Worm (Caenorhabditis elegans): Measurements from ENCODE around the gene glr-4.

glr-4 gene

ce11 chrII:7801899-7802298 lies 7.8 kb upstream of the glr-4 start:
- TF ChIP-seq elt-1 (tag; optimal IDR thresholded peaks at IDR 0.05; ENCODE audit: borderline replicate concordance, insufficient read depth) (peak; percentile 97), M03D4.4 (tag; optimal IDR thresholded peaks at IDR 0.05) (no peak), tbx-8 (GFP tag; optimal IDR thresholded peaks at IDR 0.05) (no peak), zip-8 (tag; optimal IDR thresholded peaks at IDR 0.05) (peak; percentile 36)

ce11 chrII:7801255-7801654 lies 7.1 kb upstream of the glr-4 start:
- TF ChIP-seq snpc-4 (tag; optimal IDR thresholded peaks at IDR 0.05) = no peak
- no peak for TF ChIP-seq blmp-1 (tag; optimal IDR thresholded peaks at IDR 0.05)
- no peak for TF ChIP-seq lsy-2 (tag; optimal IDR thresholded peaks at IDR 0.05)
- no peak for TF ChIP-seq ceh-83 (GFP tag; optimal IDR thresholded peaks at IDR 0.05)
- no peak for TF ChIP-seq nhr-237 (tag; optimal IDR thresholded peaks at IDR 0.05)
- TF ChIP-seq lin-32 (GFP tag; optimal IDR thresholded peaks at IDR 0.05) = no peak
- no peak for TF ChIP-seq nhr-2 (tag; optimal IDR thresholded peaks at IDR 0.05)
- TF ChIP-seq bed-3 (GFP tag; optimal IDR thresholded peaks at IDR 0.05) = no peak
- no peak for TF ChIP-seq pha-4 (tag; optimal IDR thresholded peaks at IDR 0.05)
- no peak for TF ChIP-seq mab-5 (tag; optimal IDR thresholded peaks at IDR 0.05)
- TF ChIP-seq sptf-1 (tag; optimal IDR thresholded peaks at IDR 0.05) = no peak
- TF ChIP-seq tbx-8 (GFP tag; optimal IDR thresholded peaks at IDR 0.05) = no peak
- no peak for TF ChIP-seq hlh-1 (tag; optimal IDR thresholded peaks at IDR 0.05)

ce11 chrII:7795299-7795698 lies 1.2 kb upstream of the glr-4 start:
- TF ChIP-seq drap-1 (GFP tag; optimal IDR thresholded peaks at IDR 0.05) (no peak), ces-1 (GFP tag; optimal IDR thresholded peaks at IDR 0.05) (peak; percentile 52)

ce11 chrII:7792514-7792913 lies 1.6 kb downstream of the glr-4 start:
- TF ChIP-seq ces-1 (GFP tag; optimal IDR thresholded peaks at IDR 0.05) (no peak), lin-13 (tag; optimal IDR thresholded peaks at IDR 0.05) (no peak), nhr-237 (tag; optimal IDR thresholded peaks at IDR 0.05) (no peak), ceh-43 (GFP tag; optimal IDR thresholded peaks at IDR 0.05) (no peak), mep-1 (tag; optimal IDR thresholded peaks at IDR 0.05) (no peak), flh-1 (GFP tag; optimal IDR thresholded peaks at IDR 0.05) (no peak), ham-2 (GFP tag; optimal IDR thresholded peaks at IDR 0.05) (no peak), lsy-2 (tag; optimal IDR thresholded peaks at IDR 0.05) (no peak), ceh-39 (tag; optimal IDR thresholded peaks at IDR 0.05) (no peak)

- TF ChIP-seq nhr-28 (tag; optimal IDR thresholded peaks at IDR 0.05) = no peak
- TF ChIP-seq nhr-2 (tag; optimal IDR thresholded peaks at IDR 0.05) = no peak
Measured at ce11 chrII:7791408-7792050, 2.6 kb downstream of the glr-4 start.

- TF ChIP-seq drap-1 (GFP tag; optimal IDR thresholded peaks at IDR 0.05) (no peak), tbx-8 (GFP tag; optimal IDR thresholded peaks at IDR 0.05) (no peak), zip-8 (tag; optimal IDR thresholded peaks at IDR 0.05) (no peak), lin-32 (GFP tag; optimal IDR thresholded peaks at IDR 0.05) (no peak), nhr-12 (tag; optimal IDR thresholded peaks at IDR 0.05) (no peak), nhr-237 (tag; optimal IDR thresholded peaks at IDR 0.05) (no peak), unc-62 (GFP tag; optimal IDR thresholded peaks at IDR 0.05) (no peak), unc-39 (tag; optimal IDR thresholded peaks at IDR 0.05) (no peak), pha-4 (tag; optimal IDR thresholded peaks at IDR 0.05) (no peak), snpc-4 (tag; optimal IDR thresholded peaks at IDR 0.05) (no peak), unc-120 (tag; optimal IDR thresholded peaks at IDR 0.05; ENCODE audit: poor library complexity, severe bottlenecking) (no peak), ham-2 (GFP tag; optimal IDR thresholded peaks at IDR 0.05) (no peak), ceh-39 (tag; optimal IDR thresholded peaks at IDR 0.05) (no peak), flh-1 (GFP tag; optimal IDR thresholded peaks at IDR 0.05) (no peak), hlh-1 (tag; optimal IDR thresholded peaks at IDR 0.05) (no peak)
Measured at ce11 chrII:7790324-7790898, 3.7 kb downstream of the glr-4 start, which contains the start of gene srlf-1. srlf-1 (plus strand) TSS chrII:7790591.
